Fruit fly (Drosophila melanogaster) whole organism, embryonic: ENCODE measurements around the gene MED18.

Experiments used
- ATbp ChIP-seq: fragments of 200-800 bp; sonication (Bioruptor generic); optimal IDR thresholded peaks from 2 replicates; lab custom pipeline; 2017; ENCODE audit warnings: missing biosample characterization, mild to moderate bottlenecking, missing genetic modification characterization, missing genetic modification reagents
- Atf3 ChIP-seq: fragments of 200-800 bp; sonication (Bioruptor generic); optimal IDR thresholded peaks from 3 replicates; lab custom pipeline; 2016; ENCODE audit warnings: missing biosample characterization, missing genetic modification characterization
- B-H1 ChIP-seq: fragments of 200-800 bp; sonication (Bioruptor generic); IDR thresholded peaks from 3 replicates; pipeline ENCODE4 v1.3.6; 2022; ENCODE audit warnings: missing biosample characterization, missing genetic modification characterization
- CG10431 ChIP-seq: fragments of 200-800 bp; sonication (Bioruptor generic); optimal IDR thresholded peaks from 3 replicates; lab custom pipeline; 2018; ENCODE audit warnings: missing biosample characterization, mild to moderate bottlenecking, missing genetic modification characterization
- CG11085 ChIP-seq: fragments of 200-800 bp; sonication (Bioruptor generic); IDR thresholded peaks from 2 replicates; pipeline ENCODE4 v1.3.6; 2022; ENCODE audit warnings: missing biosample characterization, missing genetic modification characterization
- CG12236 ChIP-seq: fragments of 200-800 bp; sonication (Bioruptor generic); optimal IDR thresholded peaks from 2 replicates; lab custom pipeline; 2016; ENCODE audit warnings: missing biosample characterization, missing genetic modification characterization
- CG14860 ChIP-seq: fragments of 200-800 bp; sonication (Bioruptor generic); IDR thresholded peaks from 3 replicates; pipeline ENCODE4 v1.3.6; 2022; ENCODE audit warnings: missing biosample characterization, missing genetic modification characterization; ENCODE audit not compliant: partially characterized antibody
- CG15696 ChIP-seq: fragments of 200-800 bp; sonication (Bioruptor generic); optimal IDR thresholded peaks from 2 replicates; lab custom pipeline; 2019; ENCODE audit warnings: missing biosample characterization, mild to moderate bottlenecking, missing genetic modification characterization, moderate library complexity
- CG17829 ChIP-seq: fragments of 200-800 bp; optimal IDR thresholded peaks from 2 replicates; lab custom pipeline; 2019; ENCODE audit warnings: missing biosample characterization, mild to moderate bottlenecking, missing genetic modification characterization, moderate library complexity
- CG1832 ChIP-seq: fragments of 200-800 bp; sonication (Bioruptor generic); optimal IDR thresholded peaks from 2 replicates; lab custom pipeline; 2017; ENCODE audit warnings: missing biosample characterization, mild to moderate bottlenecking, missing genetic modification characterization, inconsistent platforms
- CG18476 ChIP-seq: fragments of 200-800 bp; sonication (Bioruptor generic); optimal IDR thresholded peaks from 2 replicates; lab custom pipeline; 2016; ENCODE audit warnings: missing biosample characterization, mild to moderate bottlenecking, missing genetic modification characterization
- CG2120 ChIP-seq: fragments of 200-800 bp; sonication (Bioruptor generic); optimal IDR thresholded peaks from 3 replicates; lab custom pipeline; 2016; ENCODE audit warnings: missing biosample characterization, missing genetic modification characterization
- CG2129 ChIP-seq: fragments of 200-800 bp; sonication (Bioruptor generic); IDR thresholded peaks from 2 replicates; pipeline ENCODE4 v1.3.6; 2022; ENCODE audit warnings: missing biosample characterization, missing genetic modification characterization; ENCODE audit not compliant: partially characterized antibody
- CG2678 ChIP-seq: fragments of 200-800 bp; sonication (Bioruptor generic); optimal IDR thresholded peaks from 3 replicates; lab custom pipeline; 2019; ENCODE audit warnings: missing biosample characterization, mild to moderate bottlenecking, missing genetic modification characterization, moderate library complexity
- CG2712 ChIP-seq: fragments of 200-800 bp; optimal IDR thresholded peaks from 3 replicates; lab custom pipeline; 2019; ENCODE audit warnings: missing biosample characterization, mild to moderate bottlenecking, missing genetic modification characterization, moderate library complexity
- CG30431 ChIP-seq: fragments of 200-800 bp; sonication (Bioruptor generic); optimal IDR thresholded peaks from 2 replicates; lab custom pipeline; 2017; ENCODE audit warnings: missing biosample characterization, missing genetic modification characterization
- CG3995 ChIP-seq: fragments of 200-800 bp; sonication (Bioruptor generic); optimal IDR thresholded peaks from 3 replicates; lab custom pipeline; 2016; ENCODE audit warnings: missing biosample characterization, missing genetic modification characterization
- CG6689 ChIP-seq: fragments of 200-800 bp; sonication (Bioruptor generic); IDR thresholded peaks from 2 replicates; pipeline ENCODE4 v1.3.6; 2022; ENCODE audit warnings: missing biosample characterization, missing genetic modification characterization
- CG6854 ChIP-seq: fragments of 200-800 bp; sonication (Bioruptor generic); optimal IDR thresholded peaks from 3 replicates; lab custom pipeline; 2017; ENCODE audit warnings: missing biosample characterization, mild to moderate bottlenecking, missing genetic modification characterization
- CG7271 ChIP-seq: fragments of 200-800 bp; sonication (Bioruptor generic); optimal IDR thresholded peaks from 2 replicates; lab custom pipeline; 2018; ENCODE audit warnings: missing biosample characterization, mild to moderate bottlenecking, missing genetic modification characterization, moderate library complexity
- CG7928 ChIP-seq: fragments of 200-800 bp; sonication (Bioruptor generic); optimal IDR thresholded peaks from 2 replicates; lab custom pipeline; 2017; ENCODE audit warnings: missing biosample characterization, mild to moderate bottlenecking, missing genetic modification characterization
- CG8765 ChIP-seq: fragments of 200-800 bp; sonication (Bioruptor generic); IDR thresholded peaks from 2 replicates; pipeline ENCODE4 v1.3.6; 2022; ENCODE audit warnings: missing biosample characterization, missing genetic modification characterization
- D19A ChIP-seq: fragments of 200-800 bp; optimal IDR thresholded peaks from 3 replicates; lab custom pipeline; 2019; ENCODE audit warnings: missing biosample characterization, mild to moderate bottlenecking, missing genetic modification characterization, moderate library complexity
- Dbx ChIP-seq: fragments of 200-800 bp; sonication (Bioruptor generic); IDR thresholded peaks from 3 replicates; pipeline ENCODE4 v1.3.6; 2022; ENCODE audit warnings: missing biosample characterization, missing genetic modification characterization
- Kr ChIP-seq: fragments of 200-800 bp; sonication (Bioruptor generic); optimal IDR thresholded peaks from 2 replicates; lab custom pipeline; 2017; ENCODE audit warnings: missing biosample characterization, mild to moderate bottlenecking, missing genetic modification characterization
- Mad ChIP-seq: fragments of 200-800 bp; sonication (Bioruptor generic); optimal IDR thresholded peaks from 2 replicates; lab custom pipeline; 2016; ENCODE audit warnings: missing biosample characterization, missing genetic modification characterization
- Max ChIP-seq: fragments of 200-800 bp; sonication (Bioruptor generic); optimal IDR thresholded peaks from 2 replicates; lab custom pipeline; 2016; ENCODE audit warnings: missing biosample characterization, mild to moderate bottlenecking, missing genetic modification characterization
- Mrtf ChIP-seq: fragments of 200-800 bp; sonication (Bioruptor generic); IDR thresholded peaks from 3 replicates; pipeline ENCODE4 v1.3.6; 2022; ENCODE audit warnings: missing biosample characterization, missing genetic modification characterization
- Oli ChIP-seq: fragments of 200-800 bp; sonication (Bioruptor generic); optimal IDR thresholded peaks from 2 replicates; lab custom pipeline; 2018; ENCODE audit warnings: missing biosample characterization, mild to moderate bottlenecking, missing genetic modification characterization, moderate library complexity
- az2 ChIP-seq: fragments of 200-800 bp; sonication (Bioruptor generic); optimal IDR thresholded peaks from 3 replicates; lab custom pipeline; 2016; ENCODE audit warnings: missing biosample characterization, missing genetic modification characterization
- br ChIP-seq: fragments of >200 bp; optimal IDR thresholded peaks from 2 replicates; lab custom pipeline; 2017
- en ChIP-seq: fragments of 200-800 bp; sonication (Bioruptor generic); optimal IDR thresholded peaks from 2 replicates; lab custom pipeline; 2016; ENCODE audit warnings: missing biosample characterization, missing genetic modification characterization
- ewg ChIP-seq: fragments of 200-800 bp; sonication (Bioruptor generic); optimal IDR thresholded peaks from 3 replicates; lab custom pipeline; 2017; ENCODE audit warnings: mild to moderate bottlenecking, missing biosample characterization, missing genetic modification reagents, missing genetic modification characterization
- gsb ChIP-seq: fragments of 200-800 bp; sonication (Bioruptor generic); IDR thresholded peaks from 2 replicates; pipeline ENCODE4 v1.3.6; 2022; ENCODE audit warnings: missing biosample characterization, missing genetic modification characterization
- her ChIP-seq: fragments of 200-800 bp; sonication (Bioruptor generic); optimal IDR thresholded peaks from 2 replicates; lab custom pipeline; 2016; ENCODE audit warnings: missing biosample characterization, missing genetic modification characterization
- ind ChIP-seq: fragments of 200-800 bp; sonication (Bioruptor generic); optimal IDR thresholded peaks from 3 replicates; lab custom pipeline; 2016; ENCODE audit warnings: missing biosample characterization, missing genetic modification characterization
- jing ChIP-seq: fragments of 200-800 bp; sonication (Bioruptor generic); optimal IDR thresholded peaks from 2 replicates; lab custom pipeline; 2018; ENCODE audit warnings: missing biosample characterization, mild to moderate bottlenecking, missing genetic modification characterization
- klu ChIP-seq: fragments of 200-800 bp; sonication (Bioruptor generic); IDR thresholded peaks from 2 replicates; pipeline ENCODE4 v1.3.6; 2022; ENCODE audit warnings: missing biosample characterization, missing genetic modification characterization
- mam ChIP-seq: fragments of 200-800 bp; sonication (Bioruptor generic); optimal IDR thresholded peaks from 3 replicates; lab custom pipeline; 2016; ENCODE audit warnings: missing biosample characterization, missing genetic modification characterization
- pita ChIP-seq: fragments of 200-800 bp; sonication (Bioruptor generic); optimal IDR thresholded peaks from 2 replicates; lab custom pipeline; 2017; ENCODE audit warnings: missing biosample characterization, mild to moderate bottlenecking, missing genetic modification characterization
- pzg ChIP-seq: fragments of 200-800 bp; sonication (Bioruptor generic); optimal IDR thresholded peaks from 3 replicates; lab custom pipeline; 2018; ENCODE audit warnings: missing biosample characterization, mild to moderate bottlenecking, missing genetic modification characterization, moderate library complexity
- repo ChIP-seq: fragments of 200-800 bp; sonication (Bioruptor generic); optimal IDR thresholded peaks from 2 replicates; lab custom pipeline; 2016; ENCODE audit warnings: missing biosample characterization, missing genetic modification characterization
- slbo ChIP-seq: fragments of 200-800 bp; sonication (Bioruptor generic); IDR thresholded peaks from 2 replicates; pipeline ENCODE4 v1.3.6; 2022; ENCODE audit warnings: missing biosample characterization, missing genetic modification characterization
- tap ChIP-seq: fragments of 200-800 bp; optimal IDR thresholded peaks from 3 replicates; lab custom pipeline; 2019; ENCODE audit warnings: missing biosample characterization, mild to moderate bottlenecking, missing genetic modification characterization, moderate library complexity
- tgo ChIP-seq: fragments of 200-800 bp; sonication (Bioruptor generic); IDR thresholded peaks from 3 replicates; pipeline ENCODE4 v1.3.6; 2022; ENCODE audit warnings: missing biosample characterization, missing genetic modification characterization
- tx ChIP-seq: fragments of 200-800 bp; sonication (Bioruptor generic); optimal IDR thresholded peaks from 2 replicates; lab custom pipeline; 2016; ENCODE audit warnings: missing biosample characterization, missing genetic modification characterization
- unc-4 ChIP-seq: fragments of 200-800 bp; sonication (Bioruptor generic); IDR thresholded peaks from 2 replicates; pipeline ENCODE4 v1.3.6; 2022; ENCODE audit warnings: missing biosample characterization, missing genetic modification characterization; ENCODE audit not compliant: partially characterized antibody
- z ChIP-seq: fragments of 200-800 bp; sonication (Bioruptor generic); IDR thresholded peaks from 3 replicates; pipeline ENCODE4 v1.3.6; 2022; ENCODE audit warnings: missing biosample characterization, missing genetic modification characterization

MED18 gene

dm6 chrX:1901605-1902136 lies 36.0 kb downstream of the MED18 start, which contains the start of gene Ldaf1 (continued):
- TF ChIP-seq CG7928 (GFP tag; lab: Kevin White, UChicago): peak; percentile 87
- TF ChIP-seq, all 482 proteins: peak for 44

DNA sequence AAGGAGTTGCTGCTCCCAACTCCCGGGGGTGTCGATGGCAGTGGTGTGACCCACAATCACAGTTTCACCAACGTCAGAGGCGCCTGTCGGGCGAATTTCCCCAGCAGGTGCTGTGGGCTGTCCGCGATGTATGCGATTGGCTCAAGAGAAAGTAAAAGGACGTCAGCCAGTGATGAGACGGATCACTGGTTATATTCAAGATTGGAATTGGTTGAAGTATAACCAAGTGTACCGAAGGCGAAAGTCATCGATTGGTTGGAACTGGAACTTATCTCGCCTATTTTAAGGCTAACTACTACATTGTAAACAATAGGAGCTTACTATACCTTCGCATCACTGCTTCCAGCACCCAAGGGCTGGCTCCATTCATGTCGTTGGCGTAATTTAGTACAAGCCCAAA lies 37.4 kb downstream of the MED18 start, which contains the start of gene CG32801:
TSS of gene CG32801 (minus strand) at position 101 of the 400 bp plus-strand sequence.
- no peak for TF ChIP-seq CG8765 (GFP tag; lab: Robert Waterston, UW)
- no peak for TF ChIP-seq CG11085 (GFP tag; lab: Robert Waterston, UW)
- TF ChIP-seq Dbx: no peak
- TF ChIP-seq ewg (GFP tag; lab: Kevin White, UChicago): no peak
- TF ChIP-seq tgo (GFP tag; lab: Robert Waterston, UW): no peak
- no peak for TF ChIP-seq CG3995 (GFP tag; lab: Kevin White, UChicago)
- TF ChIP-seq B-H1 (GFP tag; lab: Robert Waterston, UW): no peak
- TF ChIP-seq her (GFP tag; lab: Kevin White, UChicago): no peak
- no peak for TF ChIP-seq CG6854
- no peak for TF ChIP-seq en (GFP tag; lab: Kevin White, UChicago)
- no peak for TF ChIP-seq Atf3
- TF ChIP-seq, all 482 proteins: peak for 0

DNA sequence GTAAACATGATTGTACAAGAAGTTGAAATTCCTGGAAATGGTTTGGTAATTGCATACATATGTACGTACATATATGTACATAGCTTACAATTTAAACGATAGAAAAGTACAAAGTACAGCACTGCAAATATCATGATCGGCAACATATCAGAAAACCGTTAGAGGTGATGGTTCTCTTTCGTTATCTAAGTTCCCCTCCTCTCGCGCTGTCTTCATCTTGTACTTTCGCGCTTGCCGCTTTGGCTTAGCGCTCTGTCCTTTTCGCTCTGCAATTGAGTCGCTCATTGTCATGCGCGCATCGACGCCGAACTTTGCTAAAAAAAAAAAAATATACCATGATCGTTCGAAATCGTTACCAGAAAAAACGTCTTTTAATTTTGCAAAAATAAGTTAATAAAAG lies 38.3 kb downstream of the MED18 start:
- TF ChIP-seq Mad (GFP tag; lab: Kevin White, UChicago) (no peak), CG6689 (GFP tag; lab: Robert Waterston, UW) (no peak), ATbp (GFP tag; lab: Kevin White, UChicago) (no peak), jing (no peak), ind (GFP tag; lab: Kevin White, UChicago) (no peak), CG2678 (tag; lab: Kevin White, UChicago) (no peak), pzg (no peak), CG17829 (no peak), pita (GFP tag; lab: Kevin White, UChicago) (no peak), CG7271 (tag; lab: Kevin White, UChicago) (no peak), z (GFP tag; lab: Robert Waterston, UW) (no peak), repo (no peak), klu (GFP tag; lab: Robert Waterston, UW) (no peak), D19A (no peak), Max (GFP tag; lab: Kevin White, UChicago) (no peak), CG14860 (GFP tag; lab: Robert Waterston, UW) (no peak), Kr (GFP tag; lab: Kevin White, UChicago) (no peak), tap (no peak), az2 (GFP tag; lab: Kevin White, UChicago) (no peak), CG2129 (GFP tag; lab: Robert Waterston, UW) (no peak)

DNA sequence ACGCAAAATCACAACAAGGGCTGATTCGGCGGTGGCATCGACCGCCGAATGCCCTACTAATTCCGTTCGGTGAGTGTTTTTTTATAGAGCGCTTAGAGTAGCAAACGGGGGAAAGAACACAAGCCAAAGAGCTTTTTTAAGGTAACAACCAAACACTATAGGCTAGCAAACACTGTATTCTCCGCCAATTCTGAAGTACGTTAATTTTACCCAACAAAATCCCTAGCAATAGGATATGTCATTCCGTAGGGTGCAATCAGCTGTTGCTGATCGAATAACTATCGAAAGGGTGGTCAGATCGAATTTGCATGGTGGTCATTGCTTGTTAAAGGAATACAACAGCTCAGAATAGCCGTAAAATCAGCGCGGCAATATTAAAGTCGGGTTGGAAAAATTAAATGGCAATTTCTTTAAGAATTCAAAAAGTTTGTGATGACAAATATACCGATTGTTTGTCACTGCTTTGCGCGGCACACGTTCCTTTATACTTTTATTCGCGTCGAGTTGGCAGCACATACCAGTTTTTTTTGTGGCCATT lies 42.1 kb downstream of the MED18 start, which contains the start of gene mip130:
TSS of gene mip130 (plus strand) at position 513 of the 538 bp plus-strand sequence.
- TF ChIP-seq CG10431 (peak; percentile 12), mam (GFP tag; lab: Kevin White, UChicago) (peak; percentile 50), CG6689 (GFP tag; lab: Robert Waterston, UW) (peak; percentile 67), unc-4 (GFP tag; lab: Robert Waterston, UW) (peak; percentile 74), CG2712 (peak; percentile 56), CG12236 (GFP tag; lab: Kevin White, UChicago) (no peak), CG30431 (GFP tag; lab: Kevin White, UChicago) (no peak), CG15696 (tag; lab: Kevin White, UChicago) (peak; percentile 40), CG18476 (GFP tag; lab: Kevin White, UChicago) (peak; percentile 12), tx (no peak), br (lab: Kevin White, UChicago) (no peak), CG1832 (GFP tag; lab: Kevin White, UChicago) (no peak), CG2120 (GFP tag; lab: Kevin White, UChicago) (peak; percentile 57), Oli (tag; lab: Kevin White, UChicago) (peak; percentile 55), slbo (GFP tag; lab: Robert Waterston, UW) (no peak; the same call in none of the 2 replicates), gsb (GFP tag; lab: Robert Waterston, UW) (no peak), Mrtf (GFP tag; lab: Robert Waterston, UW) (no peak)
